Worm (Caenorhabditis elegans): ENCODE results near the gene C10C5.4.

ce11 chrIV:9422408-9422807 lies 44.1 kb downstream of the C10C5.4 start, which contains the start of gene F56D5.9:
- no peak for TF ChIP-seq dve-1 (tag; optimal IDR thresholded peaks at IDR 0.05; ENCODE audit: insufficient read depth)
- TF ChIP-seq egl-27 (tag; optimal IDR thresholded peaks at IDR 0.05) = no peak
- TF ChIP-seq Y5F2A.4 (GFP tag; optimal IDR thresholded peaks at IDR 0.05) = no peak
- no peak for TF ChIP-seq madf-9 (GFP tag; conservative IDR thresholded peaks at IDR 0.05)
- TF ChIP-seq pqm-1 (tag; optimal IDR thresholded peaks at IDR 0.05) = no peak
- no peak for TF ChIP-seq mes-2 (tag; optimal IDR thresholded peaks at IDR 0.05; ENCODE audit: poor library complexity, severe bottlenecking)
- TF ChIP-seq ama-1 (optimal IDR thresholded peaks at IDR 0.05) = no peak
- no peak for TF ChIP-seq lim-7 (GFP tag; IDR thresholded peaks at IDR 0.05)
- TF ChIP-seq Y105C5A.15 (GFP tag; IDR thresholded peaks at IDR 0.05) = no peak

All from whole organism, L4 larva.